Fruit fly (Drosophila melanogaster) whole organism, embryonic: ENCODE data around the gene Syt14.
A peak's percentile ranks its signal among the peaks of the same experiment; 100 is the strongest.

Source experiments
- Atf6 ChIP-seq: fragments of 200-800 bp; sonication (Bioruptor generic); IDR thresholded peaks from 2 replicates; pipeline ENCODE4 v1.3.6; 2022; ENCODE audit warnings: missing biosample characterization, missing genetic modification characterization
- Bdp1 ChIP-seq: fragments of 200-800 bp; sonication (Bioruptor generic); optimal IDR thresholded peaks from 3 replicates; lab custom pipeline; 2016; ENCODE audit warnings: missing biosample characterization, missing genetic modification characterization
- BtbVII ChIP-seq: fragments of 200-800 bp; sonication (Bioruptor generic); optimal IDR thresholded peaks from 3 replicates; lab custom pipeline; 2017; ENCODE audit warnings: missing biosample characterization, mild to moderate bottlenecking, missing genetic modification characterization
- CG10462 ChIP-seq: fragments of 200-800 bp; sonication (Bioruptor generic); optimal IDR thresholded peaks from 2 replicates; lab custom pipeline; 2016; ENCODE audit warnings: missing biosample characterization, missing genetic modification characterization
- CG10959 ChIP-seq: fragments of 200-800 bp; sonication (Bioruptor generic); IDR thresholded peaks from 2 replicates; pipeline ENCODE4 v1.3.6; 2022; ENCODE audit warnings: missing biosample characterization, missing genetic modification characterization
- CG12219 ChIP-seq: fragments of 200-800 bp; sonication (Bioruptor generic); optimal IDR thresholded peaks from 3 replicates; lab custom pipeline; 2018; ENCODE audit warnings: missing biosample characterization, mild to moderate bottlenecking, missing genetic modification characterization
- CG12391 ChIP-seq: fragments of 200-800 bp; sonication (Bioruptor generic); optimal IDR thresholded peaks from 3 replicates; lab custom pipeline; 2018; ENCODE audit warnings: missing biosample characterization, mild to moderate bottlenecking, missing genetic modification characterization, moderate library complexity
- CG13424 ChIP-seq: fragments of 200-800 bp; sonication (Bioruptor generic); optimal IDR thresholded peaks from 2 replicates; lab custom pipeline; 2019; ENCODE audit warnings: missing biosample characterization, mild to moderate bottlenecking, missing genetic modification characterization, moderate library complexity
- CG14667 ChIP-seq: fragments of 200-800 bp; sonication (Bioruptor generic); IDR thresholded peaks from 2 replicates; pipeline ENCODE4 v1.3.6; 2022; ENCODE audit warnings: missing biosample characterization, missing genetic modification characterization
- CG15073 ChIP-seq: fragments of 200-800 bp; sonication (Bioruptor generic); optimal IDR thresholded peaks from 2 replicates; lab custom pipeline; 2016; ENCODE audit warnings: missing biosample characterization, missing genetic modification characterization
- CG1603 ChIP-seq: fragments of 200-800 bp; sonication (Bioruptor generic); optimal IDR thresholded peaks from 2 replicates; lab custom pipeline; 2019; ENCODE audit warnings: missing biosample characterization, mild to moderate bottlenecking, missing genetic modification characterization, moderate library complexity
- CG17612 ChIP-seq: fragments of 200-800 bp; sonication (Bioruptor generic); IDR thresholded peaks from 2 replicates; pipeline ENCODE4 v1.3.6; 2022; ENCODE audit warnings: missing biosample characterization, missing genetic modification characterization
- CG17829 ChIP-seq: fragments of 200-800 bp; optimal IDR thresholded peaks from 2 replicates; lab custom pipeline; 2019; ENCODE audit warnings: missing biosample characterization, mild to moderate bottlenecking, missing genetic modification characterization, moderate library complexity
- CG1792 ChIP-seq: fragments of 200-800 bp; sonication (Bioruptor generic); optimal IDR thresholded peaks from 2 replicates; lab custom pipeline; 2016; ENCODE audit warnings: missing biosample characterization, missing genetic modification characterization
- CG30403 ChIP-seq: fragments of 200-800 bp; sonication (Bioruptor generic); optimal IDR thresholded peaks from 3 replicates; lab custom pipeline; 2016; ENCODE audit warnings: missing biosample characterization, missing genetic modification characterization
- CG3726 ChIP-seq: fragments of 200-800 bp; sonication (Bioruptor generic); IDR thresholded peaks from 3 replicates; pipeline ENCODE4, ENCODE4 v1.3.6; 2022; ENCODE audit warnings: missing biosample characterization, missing genetic modification characterization
- CG4360 ChIP-seq: fragments of 200-800 bp; sonication (Bioruptor generic); IDR thresholded peaks from 2 replicates; pipeline ENCODE4 v1.3.6; 2022; ENCODE audit warnings: missing biosample characterization, missing genetic modification characterization
- CG7928 ChIP-seq: fragments of 200-800 bp; sonication (Bioruptor generic); optimal IDR thresholded peaks from 2 replicates; lab custom pipeline; 2017; ENCODE audit warnings: missing biosample characterization, mild to moderate bottlenecking, missing genetic modification characterization
- CG8388 ChIP-seq: fragments of 200-800 bp; sonication (Bioruptor generic); optimal IDR thresholded peaks from 2 replicates; lab custom pipeline; 2019; ENCODE audit warnings: missing biosample characterization, mild to moderate bottlenecking, missing genetic modification characterization, moderate library complexity
- CHES-1-like ChIP-seq: fragments of 200-800 bp; sonication (Bioruptor generic); optimal IDR thresholded peaks from 2 replicates; lab custom pipeline; 2016; ENCODE audit warnings: missing biosample characterization, missing genetic modification characterization
- CTCF ChIP-seq: fragments of 200-800 bp; sonication (Bioruptor generic); optimal IDR thresholded peaks from 2 replicates; lab custom pipeline; 2017; ENCODE audit warnings: missing biosample characterization, mild to moderate bottlenecking, missing genetic modification characterization, moderate library complexity
- D ChIP-seq, 2 experiments: fragments of 200-800 bp in 1 of 2; fragments of >200 bp in 1 of 2; sonication (Bioruptor generic) in 1 of 2; optimal IDR thresholded peaks; 2 replicates in 1 of 2; 3 replicates in 1 of 2; lab custom pipeline; 2017; ENCODE audit warnings: mild to moderate bottlenecking in 1 of 2, missing biosample characterization in 1 of 2, missing genetic modification characterization in 1 of 2, missing genetic modification reagents in 1 of 2
- Dref ChIP-seq: fragments of 200-800 bp; sonication (Bioruptor generic); IDR thresholded peaks from 2 replicates; pipeline ENCODE4 v1.3.6; 2022; ENCODE audit warnings: missing biosample characterization, missing genetic modification characterization
- HLH54F ChIP-seq: fragments of 200-800 bp; sonication (Bioruptor generic); optimal IDR thresholded peaks from 3 replicates; lab custom pipeline; 2016; ENCODE audit warnings: missing biosample characterization, missing genetic modification characterization
- HLHmδ ChIP-seq: fragments of 200-800 bp; sonication (Bioruptor generic); optimal IDR thresholded peaks from 2 replicates; lab custom pipeline; 2018; ENCODE audit warnings: missing biosample characterization, mild to moderate bottlenecking, missing genetic modification characterization, moderate library complexity
- HmgZ ChIP-seq: fragments of 200-800 bp; sonication (Bioruptor generic); optimal IDR thresholded peaks from 2 replicates; lab custom pipeline; 2018; ENCODE audit warnings: missing biosample characterization, mild to moderate bottlenecking, missing genetic modification characterization
- Hsf ChIP-seq: fragments of 200-800 bp; sonication (Bioruptor generic); optimal IDR thresholded peaks from 3 replicates; lab custom pipeline; 2016; ENCODE audit warnings: missing biosample characterization, missing genetic modification characterization
- MBD-R2 ChIP-seq: fragments of 200-800 bp; sonication (Bioruptor generic); IDR thresholded peaks from 2 replicates; pipeline ENCODE4 v1.3.6; 2022; ENCODE audit warnings: missing biosample characterization, missing genetic modification characterization
- Poxn ChIP-seq: fragments of 200-800 bp; sonication (Bioruptor generic); IDR thresholded peaks from 2 replicates; pipeline ENCODE4 v1.3.6; 2022; ENCODE audit warnings: missing biosample characterization, missing genetic modification characterization
- Ptx1 ChIP-seq: fragments of 200-800 bp; sonication (Bioruptor generic); IDR thresholded peaks from 2 replicates; pipeline ENCODE4 v1.3.6; 2022; ENCODE audit warnings: missing biosample characterization, missing genetic modification characterization
- Sry-β ChIP-seq: fragments of 200-800 bp; sonication (Bioruptor generic); optimal IDR thresholded peaks from 2 replicates; lab custom pipeline; 2018; ENCODE audit warnings: missing biosample characterization, mild to moderate bottlenecking, missing genetic modification characterization, moderate library complexity
- ato ChIP-seq: fragments of 200-800 bp; sonication (Bioruptor generic); IDR thresholded peaks from 2 replicates; pipeline ENCODE4 v1.3.6; 2022; ENCODE audit warnings: missing biosample characterization, missing genetic modification characterization; ENCODE audit not compliant: partially characterized antibody
- az2 ChIP-seq: fragments of 200-800 bp; sonication (Bioruptor generic); optimal IDR thresholded peaks from 3 replicates; lab custom pipeline; 2016; ENCODE audit warnings: missing biosample characterization, missing genetic modification characterization
- cg ChIP-seq: fragments of 200-800 bp; sonication (Bioruptor generic); optimal IDR thresholded peaks from 3 replicates; lab custom pipeline; 2019; ENCODE audit warnings: missing biosample characterization, mild to moderate bottlenecking, missing genetic modification characterization, moderate library complexity
- croc ChIP-seq: fragments of 200-800 bp; sonication (Bioruptor generic); conservative IDR thresholded peaks from 3 replicates; pipeline ENCODE4 v1.3.6; 2022; ENCODE audit warnings: missing biosample characterization, missing genetic modification characterization
- gsb ChIP-seq: fragments of 200-800 bp; sonication (Bioruptor generic); IDR thresholded peaks from 2 replicates; pipeline ENCODE4 v1.3.6; 2022; ENCODE audit warnings: missing biosample characterization, missing genetic modification characterization
- insv ChIP-seq, 2 experiments: fragments of 200-800 bp; sonication (Bioruptor generic); optimal IDR thresholded peaks; 3 replicates each; lab custom pipeline; 2016 to 2018; ENCODE audit warnings: missing biosample characterization in 2 of 2, missing genetic modification characterization in 2 of 2
- lola ChIP-seq, 3 experiments: fragments of >200 bp in 2 of 3; fragments of 200-800 bp in 1 of 3; sonication (Bioruptor generic) in 1 of 3; optimal IDR thresholded peaks; 2 replicates each; lab custom pipeline; 2017 to 2019; ENCODE audit warnings: missing biosample characterization in 3 of 3, missing genetic modification characterization in 3 of 3, mild to moderate bottlenecking in 1 of 3, moderate library complexity in 1 of 3
- nerfin-2 ChIP-seq: fragments of 200-800 bp; sonication (Bioruptor generic); IDR thresholded peaks from 2 replicates; pipeline ENCODE4 v1.3.6; 2022; ENCODE audit warnings: missing biosample characterization, missing genetic modification characterization; ENCODE audit not compliant: partially characterized antibody
- nmo ChIP-seq: fragments of 200-800 bp; sonication (Bioruptor generic); optimal IDR thresholded peaks from 2 replicates; lab custom pipeline; 2018; ENCODE audit warnings: missing biosample characterization, mild to moderate bottlenecking, missing genetic modification characterization, moderate library complexity
- oc ChIP-seq: fragments of 200-800 bp; sonication (Bioruptor generic); optimal IDR thresholded peaks from 2 replicates; lab custom pipeline; 2018; ENCODE audit warnings: missing biosample characterization, mild to moderate bottlenecking, missing genetic modification characterization, moderate library complexity
- psq ChIP-seq: fragments of 200-800 bp; sonication (Bioruptor generic); optimal IDR thresholded peaks from 2 replicates; lab custom pipeline; 2017; ENCODE audit warnings: missing biosample characterization, missing genetic modification characterization
- salm ChIP-seq: fragments of 200-800 bp; sonication (Bioruptor generic); optimal IDR thresholded peaks from 2 replicates; lab custom pipeline; 2018; ENCODE audit warnings: missing biosample characterization, mild to moderate bottlenecking, missing genetic modification characterization
- shn ChIP-seq: fragments of 200-800 bp; sonication (Bioruptor generic); optimal IDR thresholded peaks from 3 replicates; lab custom pipeline; 2016; ENCODE audit warnings: missing biosample characterization, missing genetic modification characterization
- sima ChIP-seq: fragments of 200-800 bp; sonication (Bioruptor generic); optimal IDR thresholded peaks from 2 replicates; lab custom pipeline; 2016; ENCODE audit warnings: missing biosample characterization, missing genetic modification characterization
- sob ChIP-seq: fragments of 200-800 bp; sonication (Bioruptor generic); IDR thresholded peaks from 2 replicates; pipeline ENCODE4 v1.3.6; 2022; ENCODE audit warnings: missing biosample characterization, missing genetic modification characterization
- sr ChIP-seq: fragments of 200-800 bp; sonication (Bioruptor generic); IDR thresholded peaks from 3 replicates; pipeline ENCODE4 v1.3.6; 2022; ENCODE audit warnings: missing biosample characterization, missing genetic modification characterization
- ssp ChIP-seq: fragments of 200-800 bp; sonication (Bioruptor generic); IDR thresholded peaks from 2 replicates; pipeline ENCODE4 v1.3.6; 2022; ENCODE audit warnings: missing biosample characterization, missing genetic modification characterization
- stc ChIP-seq: fragments of 200-800 bp; sonication (Bioruptor generic); IDR thresholded peaks from 2 replicates; pipeline ENCODE4 v1.3.6; 2022; ENCODE audit warnings: missing biosample characterization, missing genetic modification characterization
- tll ChIP-seq, 2 experiments: fragments of 200-800 bp in 1 of 2; fragments of >200 bp in 1 of 2; sonication (Bioruptor generic) in 1 of 2; optimal IDR thresholded peaks; 2 replicates each; lab custom pipeline; 2017 to 2019; ENCODE audit warnings: missing biosample characterization in 2 of 2, missing genetic modification characterization in 2 of 2, mild to moderate bottlenecking in 1 of 2, moderate library complexity in 1 of 2
- toy ChIP-seq: fragments of 200-800 bp; sonication (Bioruptor generic); IDR thresholded peaks from 2 replicates; pipeline ENCODE4 v1.3.6; 2022; ENCODE audit warnings: missing biosample characterization, missing genetic modification characterization

Gene Syt14

DNA sequence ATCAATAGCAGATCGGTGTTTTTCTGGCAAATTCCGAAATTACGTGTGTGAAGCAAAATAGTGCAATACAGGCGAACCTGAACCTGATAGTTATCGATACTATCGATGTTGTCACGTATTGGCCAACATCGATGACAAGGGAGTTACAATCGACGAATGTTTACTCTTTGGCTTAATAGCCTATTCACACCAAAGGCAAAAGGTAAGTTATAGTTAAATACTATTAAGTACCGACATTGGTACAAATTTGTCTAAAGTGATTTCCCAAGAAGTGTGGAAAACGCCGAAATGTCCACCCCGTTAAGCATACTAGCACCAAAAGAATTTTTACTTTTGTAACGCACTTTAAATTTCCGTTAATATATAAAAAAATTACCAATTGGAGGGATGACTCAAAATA lies 15.1 kb upstream of the Syt14 start, which contains the start of gene CG9776 (continued):
- TF ChIP-seq Sry-β (GFP tag; lab: Kevin White, UChicago) = peak; percentile 24
- no peak for TF ChIP-seq CG10959 (GFP tag; lab: Robert Waterston, UW)
- TF ChIP-seq Poxn = no peak
- TF ChIP-seq CG12219 = no peak
- TF ChIP-seq CG30403 (GFP tag; lab: Kevin White, UChicago) = peak; percentile 73
- no peak for TF ChIP-seq CG14667 (GFP tag; lab: Robert Waterston, UW)
- no peak for TF ChIP-seq BtbVII
- TF ChIP-seq nmo (GFP tag; lab: Kevin White, UChicago) = peak; percentile 78
- no peak for TF ChIP-seq gsb
- TF ChIP-seq CG13424 (tag; lab: Kevin White, UChicago) = peak; percentile 62
- peak; percentile 95 for TF ChIP-seq CG1603 (tag; lab: Kevin White, UChicago)
- TF ChIP-seq insv (GFP tag; optimal IDR thresholded peaks at IDR 0.05; lab: Kevin White, UChicago) = peak in 1 of 2 experiments; percentile 7
- no peak for TF ChIP-seq toy (GFP tag; lab: Robert Waterston, UW)
- no peak for TF ChIP-seq CG7928 (GFP tag; lab: Kevin White, UChicago)
- TF ChIP-seq ato (GFP tag; lab: Robert Waterston, UW) = peak; percentile 99
- TF ChIP-seq CG17612 (GFP tag; lab: Robert Waterston, UW) = no peak
- peak; percentile 95 for TF ChIP-seq nerfin-2 (GFP tag; lab: Robert Waterston, UW)
- no peak for TF ChIP-seq salm
- TF ChIP-seq CG3726 (GFP tag; lab: Robert Waterston, UW) = no peak
- TF ChIP-seq psq (GFP tag; lab: Kevin White, UChicago) = peak; percentile 20
- no peak for TF ChIP-seq oc
- TF ChIP-seq Bdp1 = peak; percentile 42
- TF ChIP-seq CG15073 (GFP tag; lab: Kevin White, UChicago) = peak; percentile 5
- TF ChIP-seq CG17829 (tag; lab: Kevin White, UChicago) = peak; percentile 82
- TF ChIP-seq CG12391 (tag; lab: Kevin White, UChicago) = no peak
- TF ChIP-seq CG4360 (GFP tag; lab: Robert Waterston, UW) = no peak
- peak; percentile 8 for TF ChIP-seq CG10462 (GFP tag; lab: Kevin White, UChicago)
- TF ChIP-seq az2 (GFP tag; lab: Kevin White, UChicago) = peak; percentile 62
- TF ChIP-seq Atf6 (GFP tag; lab: Robert Waterston, UW) = peak; percentile 39; the same call in 1 of the 2 replicates
- TF ChIP-seq sima (GFP tag; lab: Kevin White, UChicago) = no peak
- TF ChIP-seq lola (GFP tag; optimal IDR thresholded peaks at IDR 0.05; lab: Kevin White, UChicago) = peak in 1 of 3 experiments; percentile 97
- no peak for TF ChIP-seq HLHmδ (GFP tag; lab: Kevin White, UChicago)
- no peak for TF ChIP-seq CG8388 (GFP tag; lab: Kevin White, UChicago)
- peak; percentile 99 for TF ChIP-seq Dref
- TF ChIP-seq sr (GFP tag; lab: Robert Waterston, UW) = no peak
- TF ChIP-seq ssp (GFP tag; lab: Robert Waterston, UW) = peak; percentile 99
- TF ChIP-seq HmgZ (tag; lab: Kevin White, UChicago) = peak; percentile 89
- TF ChIP-seq shn (GFP tag; lab: Kevin White, UChicago) = peak; percentile 71
- peak; percentile 66 for TF ChIP-seq Hsf (GFP tag; lab: Kevin White, UChicago)
- no peak for TF ChIP-seq stc (GFP tag; lab: Robert Waterston, UW)
- TF ChIP-seq croc (GFP tag; lab: Robert Waterston, UW) = 0 out of 3 replicates have a peak, but pooled peaks have one; percentile 17
- TF ChIP-seq MBD-R2 = peak; percentile 87
- TF ChIP-seq D (optimal IDR thresholded peaks at IDR 0.05; lab: Kevin White, UChicago) = no peak
- peak; percentile 20 for TF ChIP-seq D (GFP tag; optimal IDR thresholded peaks at IDR 0.05; lab: Kevin White, UChicago)
- peak; percentile 71 for TF ChIP-seq HLH54F (GFP tag; lab: Kevin White, UChicago)
- TF ChIP-seq sob (GFP tag; lab: Robert Waterston, UW) = peak; percentile 72
- peak; percentile 24 for TF ChIP-seq CG1792 (GFP tag; lab: Kevin White, UChicago)
- peak in 1 of 2 experiments; percentile 28 for TF ChIP-seq tll (GFP tag; optimal IDR thresholded peaks at IDR 0.05; lab: Kevin White, UChicago)
- TF ChIP-seq cg (GFP tag; lab: Kevin White, UChicago) = no peak
- TF ChIP-seq CTCF (GFP tag; lab: Kevin White, UChicago) = no peak
- peak; percentile 58 for TF ChIP-seq Ptx1 (GFP tag; lab: Robert Waterston, UW)
- TF ChIP-seq CHES-1-like (GFP tag; lab: Kevin White, UChicago) = peak; percentile 73
